In the genomic region with DNA sequence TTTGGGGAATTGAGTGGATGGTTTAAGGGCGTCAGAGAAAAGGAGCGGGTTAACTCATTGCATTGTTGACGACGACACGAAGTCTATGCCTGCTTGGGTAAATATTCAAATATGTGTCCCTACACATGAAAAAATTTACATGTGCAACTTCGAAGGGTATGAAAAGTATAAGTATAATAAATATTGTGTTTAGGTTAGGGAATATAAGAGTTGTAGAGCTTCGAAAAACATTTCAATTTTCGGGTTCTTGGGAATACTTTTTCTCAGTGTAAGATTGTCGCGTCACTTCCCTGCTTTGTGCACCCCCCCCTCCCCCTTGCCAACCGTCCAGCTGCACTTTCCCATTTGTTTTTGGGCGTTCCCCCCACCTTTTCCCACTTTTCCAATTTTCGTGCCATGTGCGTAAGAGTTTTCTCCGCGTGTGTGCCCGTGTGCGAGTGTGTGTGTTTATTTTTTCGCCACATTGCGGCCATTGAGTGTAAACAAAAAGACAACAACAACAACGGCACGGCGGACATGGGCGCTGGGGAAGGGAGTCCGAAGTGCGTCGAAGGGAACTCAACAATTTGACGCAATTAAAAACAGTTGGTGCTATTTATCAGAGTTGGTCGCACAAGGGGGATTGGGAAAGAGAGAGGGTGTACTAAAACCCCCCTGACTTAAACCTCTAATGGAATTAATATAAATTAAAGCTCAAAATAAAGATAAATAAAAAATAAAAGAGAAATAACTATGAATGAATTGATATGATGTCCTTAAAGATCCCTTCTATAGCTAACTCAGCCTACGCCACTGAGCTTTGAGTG, we compare ENCODE assay signal across 1 fruit fly cellular context.
TF ChIP-seq lines count a peak whose summit lies in the region.

No protein-coding gene starts in this region.

TF ChIP-seq in whole organism, embryonic, 481 proteins besides CTCF, POLR2A, EP300 and RAD21 (continued from another document and continues in another):
- no peak for TF ChIP-seq ems (GFP tag; optimal IDR thresholded peaks at IDR 0.05; lab: Kevin White, UChicago)
- TF ChIP-seq CG11504 (tag; optimal IDR thresholded peaks at IDR 0.05; lab: Kevin White, UChicago): peak; percentile 56
- peak; percentile 1 for TF ChIP-seq CG16863 (GFP tag; optimal IDR thresholded peaks at IDR 0.05; lab: Kevin White, UChicago)
- 0 out of 3 replicates have a peak, but pooled peaks have one; percentile 9 for TF ChIP-seq so (GFP tag; IDR thresholded peaks at IDR 0.05; lab: Robert Waterston, UW)
- peak; percentile 31 for TF ChIP-seq cg (GFP tag; optimal IDR thresholded peaks at IDR 0.05; lab: Kevin White, UChicago)
- no peak for TF ChIP-seq da (GFP tag; optimal IDR thresholded peaks at IDR 0.05; lab: Kevin White, UChicago)
- TF ChIP-seq Nf-YA (GFP tag; IDR thresholded peaks at IDR 0.05; lab: Robert Waterston, UW): no peak
- peak; percentile 43 for TF ChIP-seq CG9817 (tag; optimal IDR thresholded peaks at IDR 0.05; lab: Kevin White, UChicago)
- no peak for TF ChIP-seq CG18476 (GFP tag; optimal IDR thresholded peaks at IDR 0.05; lab: Kevin White, UChicago)
- no peak for TF ChIP-seq CG7271 (tag; optimal IDR thresholded peaks at IDR 0.05; lab: Kevin White, UChicago)
- TF ChIP-seq CG12104 (GFP tag; optimal IDR thresholded peaks at IDR 0.05; lab: Kevin White, UChicago): peak; percentile 17
- TF ChIP-seq TFAM (GFP tag; optimal IDR thresholded peaks at IDR 0.05; lab: Kevin White, UChicago): no peak
- 0 out of 2 replicates have a peak, but pooled peaks have one; percentile 49 for TF ChIP-seq sens-2 (GFP tag; IDR thresholded peaks at IDR 0.05; lab: Robert Waterston, UW)
- no peak for TF ChIP-seq CG17186 (GFP tag; optimal IDR thresholded peaks at IDR 0.05; lab: Kevin White, UChicago)
- TF ChIP-seq jigr1 (GFP tag; IDR thresholded peaks at IDR 0.05; lab: Robert Waterston, UW): no peak
- no peak for TF ChIP-seq CG10431 (GFP tag; optimal IDR thresholded peaks at IDR 0.05; lab: Kevin White, UChicago)
- TF ChIP-seq PHDP (tag; optimal IDR thresholded peaks at IDR 0.05; lab: Kevin White, UChicago): peak; percentile 44
- no peak for TF ChIP-seq sc (optimal IDR thresholded peaks at IDR 0.05; lab: Kevin White, UChicago)
- no peak for TF ChIP-seq sc (GFP tag; optimal IDR thresholded peaks at IDR 0.05; lab: Kevin White, UChicago)
- no peak for TF ChIP-seq knrl (GFP tag; IDR thresholded peaks at IDR 0.05; lab: Robert Waterston, UW; ENCODE audit: partially characterized antibody)
- TF ChIP-seq gce (GFP tag; IDR thresholded peaks at IDR 0.05; lab: Robert Waterston, UW): no peak
- TF ChIP-seq ro (GFP tag; IDR thresholded peaks at IDR 0.05; lab: Robert Waterston, UW): no peak
- TF ChIP-seq Dll (GFP tag; IDR thresholded peaks at IDR 0.05; lab: Robert Waterston, UW; ENCODE audit: partially characterized antibody): no peak
- peak; percentile 76 for TF ChIP-seq zfh1 (GFP tag; IDR thresholded peaks at IDR 0.05; lab: Robert Waterston, UW)
- peak; percentile 26 for TF ChIP-seq Kr (GFP tag; optimal IDR thresholded peaks at IDR 0.05; lab: Kevin White, UChicago)
- TF ChIP-seq Myb (GFP tag; optimal IDR thresholded peaks at IDR 0.05; lab: Kevin White, UChicago): no peak
- TF ChIP-seq CG14050 (GFP tag; IDR thresholded peaks at IDR 0.05; lab: Robert Waterston, UW): no peak
- no peak for TF ChIP-seq CG10565 (GFP tag; optimal IDR thresholded peaks at IDR 0.05; lab: Kevin White, UChicago)
- no peak for TF ChIP-seq CHES-1-like (GFP tag; optimal IDR thresholded peaks at IDR 0.05; lab: Kevin White, UChicago)
- peak; percentile 33 for TF ChIP-seq CG1233 (GFP tag; optimal IDR thresholded peaks at IDR 0.05; lab: Kevin White, UChicago)
- no peak for TF ChIP-seq dm (GFP tag; optimal IDR thresholded peaks at IDR 0.05; lab: Kevin White, UChicago)
- TF ChIP-seq vvl (GFP tag; IDR thresholded peaks at IDR 0.05; lab: Robert Waterston, UW): peak; percentile 55
- TF ChIP-seq CG13424 (tag; optimal IDR thresholded peaks at IDR 0.05; lab: Kevin White, UChicago): peak; percentile 60
- no peak for TF ChIP-seq pb (GFP tag; optimal IDR thresholded peaks at IDR 0.05; lab: Kevin White, UChicago)
- peak; percentile 10 for TF ChIP-seq Meics (GFP tag; optimal IDR thresholded peaks at IDR 0.05; lab: Kevin White, UChicago)
- no peak for TF ChIP-seq CG34376 (GFP tag; optimal IDR thresholded peaks at IDR 0.05; lab: Kevin White, UChicago)
- no peak for TF ChIP-seq Dp (GFP tag; optimal IDR thresholded peaks at IDR 0.05; lab: Kevin White, UChicago)
- peak; percentile 9 for TF ChIP-seq pros (GFP tag; optimal IDR thresholded peaks at IDR 0.05; lab: Kevin White, UChicago)
- no peak; the same call in 2 of the 3 replicates for TF ChIP-seq CG11695 (GFP tag; IDR thresholded peaks at IDR 0.05; lab: Robert Waterston, UW)
- TF ChIP-seq bab2 (GFP tag; optimal IDR thresholded peaks at IDR 0.05; lab: Kevin White, UChicago): peak; percentile 4
- no peak for TF ChIP-seq pita (GFP tag; optimal IDR thresholded peaks at IDR 0.05; lab: Kevin White, UChicago)
- no peak for TF ChIP-seq gsb (GFP tag; IDR thresholded peaks at IDR 0.05; lab: Robert Waterston, UW)
- TF ChIP-seq Drgx (GFP tag; IDR thresholded peaks at IDR 0.05; lab: Robert Waterston, UW): no peak
- no peak for TF ChIP-seq luna (GFP tag; optimal IDR thresholded peaks at IDR 0.05; lab: Kevin White, UChicago)
- TF ChIP-seq jumu (GFP tag; optimal IDR thresholded peaks at IDR 0.05; lab: Kevin White, UChicago): no peak
- TF ChIP-seq ci (GFP tag; IDR thresholded peaks at IDR 0.05; lab: Robert Waterston, UW): peak; percentile 76
- TF ChIP-seq Ets65A (GFP tag; lab: Kevin White, UChicago): peak; percentile 59
- TF ChIP-seq sisA (GFP tag; IDR thresholded peaks at IDR 0.05; lab: Robert Waterston, UW): peak; percentile 42; the same call in 1 of the 2 replicates
- TF ChIP-seq jing (GFP tag; optimal IDR thresholded peaks at IDR 0.05; lab: Kevin White, UChicago): no peak
- TF ChIP-seq unc-4 (GFP tag; IDR thresholded peaks at IDR 0.05; lab: Robert Waterston, UW; ENCODE audit: partially characterized antibody): no peak
- TF ChIP-seq CG12659 (GFP tag; optimal IDR thresholded peaks at IDR 0.05; lab: Kevin White, UChicago): peak; percentile 52
- no peak for TF ChIP-seq Hmx (GFP tag; optimal IDR thresholded peaks at IDR 0.05; lab: Kevin White, UChicago)
- peak; percentile 23 for TF ChIP-seq fd96Cb (tag; optimal IDR thresholded peaks at IDR 0.05; lab: Kevin White, UChicago)
- TF ChIP-seq CG9876 (GFP tag; optimal IDR thresholded peaks at IDR 0.05; lab: Kevin White, UChicago): no peak
- peak; percentile 29 for TF ChIP-seq lab (GFP tag; optimal IDR thresholded peaks at IDR 0.05; lab: Kevin White, UChicago)
- TF ChIP-seq yki (optimal IDR thresholded peaks at IDR 0.05; lab: Kevin White, UChicago): no peak
- TF ChIP-seq CG17568 (GFP tag; optimal IDR thresholded peaks at IDR 0.05; lab: Kevin White, UChicago): no peak
- peak; percentile 69 for TF ChIP-seq CG8924 (tag; optimal IDR thresholded peaks at IDR 0.05; lab: Kevin White, UChicago)
- TF ChIP-seq repo (GFP tag; optimal IDR thresholded peaks at IDR 0.05; lab: Kevin White, UChicago): no peak
- peak; percentile 6; the same call in 1 of the 2 replicates for TF ChIP-seq CG7372 (GFP tag; IDR thresholded peaks at IDR 0.05; lab: Robert Waterston, UW)
- TF ChIP-seq ap (GFP tag; IDR thresholded peaks at IDR 0.05; lab: Robert Waterston, UW): no peak
- no peak for TF ChIP-seq CG13894 (tag; optimal IDR thresholded peaks at IDR 0.05; lab: Kevin White, UChicago)
- TF ChIP-seq crc (GFP tag; optimal IDR thresholded peaks at IDR 0.05; lab: Kevin White, UChicago): no peak
- TF ChIP-seq usp (GFP tag; optimal IDR thresholded peaks at IDR 0.05; lab: Kevin White, UChicago): no peak
- TF ChIP-seq HLH3B (GFP tag; IDR thresholded peaks at IDR 0.05; lab: Robert Waterston, UW): peak; percentile 38
- TF ChIP-seq CG9609 (GFP tag; optimal IDR thresholded peaks at IDR 0.05; lab: Kevin White, UChicago): no peak
- TF ChIP-seq Lim3 (GFP tag; IDR thresholded peaks at IDR 0.05; lab: Robert Waterston, UW): 0 out of 2 replicates have a peak, but pooled peaks have one; percentile 5
- peak; percentile 16 for TF ChIP-seq CG6813 (GFP tag; optimal IDR thresholded peaks at IDR 0.05; lab: Kevin White, UChicago)
- peak; percentile 35 for TF ChIP-seq D19A (tag; optimal IDR thresholded peaks at IDR 0.05; lab: Kevin White, UChicago)
- no peak for TF ChIP-seq fu2 (GFP tag; optimal IDR thresholded peaks at IDR 0.05; lab: Kevin White, UChicago)
- TF ChIP-seq CG3163 (GFP tag; optimal IDR thresholded peaks at IDR 0.05; lab: Kevin White, UChicago): no peak
- TF ChIP-seq CG7745 (tag; optimal IDR thresholded peaks at IDR 0.05; lab: Kevin White, UChicago): no peak
- TF ChIP-seq CG7839 (tag; optimal IDR thresholded peaks at IDR 0.05; lab: Kevin White, UChicago): peak; percentile 59
- TF ChIP-seq insv (GFP tag; optimal IDR thresholded peaks at IDR 0.05; lab: Kevin White, UChicago): no peak
- TF ChIP-seq CG10979 (tag; optimal IDR thresholded peaks at IDR 0.05; lab: Kevin White, UChicago): peak; percentile 36
- TF ChIP-seq corto (GFP tag; optimal IDR thresholded peaks at IDR 0.05; lab: Kevin White, UChicago): no peak
- TF ChIP-seq amos (GFP tag; IDR thresholded peaks at IDR 0.05; lab: Robert Waterston, UW; ENCODE audit: partially characterized antibody): no peak
- peak; percentile 42 for TF ChIP-seq CG4424 (GFP tag; optimal IDR thresholded peaks at IDR 0.05; lab: Kevin White, UChicago)
- no peak for TF ChIP-seq Side (GFP tag; optimal IDR thresholded peaks at IDR 0.05; lab: Kevin White, UChicago)
- TF ChIP-seq Elba2 (GFP tag; optimal IDR thresholded peaks at IDR 0.05; lab: Kevin White, UChicago): no peak
- TF ChIP-seq odd (GFP tag; optimal IDR thresholded peaks at IDR 0.05; lab: Kevin White, UChicago): peak; percentile 1
- peak; percentile 62 for TF ChIP-seq row (GFP tag; IDR thresholded peaks at IDR 0.05; lab: Robert Waterston, UW)
- TF ChIP-seq onecut (GFP tag; IDR thresholded peaks at IDR 0.05; lab: Robert Waterston, UW): no peak; the same call in 1 of the 2 replicates
- TF ChIP-seq Usf (GFP tag; optimal IDR thresholded peaks at IDR 0.05; lab: Kevin White, UChicago): no peak
- TF ChIP-seq CG1529 (GFP tag; optimal IDR thresholded peaks at IDR 0.05; lab: Kevin White, UChicago): peak; percentile 13
- TF ChIP-seq Opbp (GFP tag; IDR thresholded peaks at IDR 0.05; lab: Robert Waterston, UW; ENCODE audit: partially characterized antibody): no peak
- no peak for TF ChIP-seq Adf1 (GFP tag; IDR thresholded peaks at IDR 0.05; lab: Robert Waterston, UW)
- TF ChIP-seq Nf-YB (GFP tag; optimal IDR thresholded peaks at IDR 0.05; lab: Kevin White, UChicago): no peak
- TF ChIP-seq dysf (GFP tag; IDR thresholded peaks at IDR 0.05; lab: Robert Waterston, UW): peak; percentile 57
- no peak for TF ChIP-seq CG6175 (GFP tag; IDR thresholded peaks at IDR 0.05; lab: Robert Waterston, UW)
- TF ChIP-seq Awh (GFP tag; IDR thresholded peaks at IDR 0.05; lab: Robert Waterston, UW): 0 out of 2 replicates have a peak, but pooled peaks have one; percentile 11
- TF ChIP-seq CG1603 (tag; optimal IDR thresholded peaks at IDR 0.05; lab: Kevin White, UChicago): peak; percentile 46
- no peak for TF ChIP-seq CG1832 (GFP tag; optimal IDR thresholded peaks at IDR 0.05; lab: Kevin White, UChicago)
- TF ChIP-seq CG32772 (GFP tag; IDR thresholded peaks at IDR 0.05; lab: Robert Waterston, UW): peak; percentile 37
- no peak for TF ChIP-seq exex (tag; optimal IDR thresholded peaks at IDR 0.05; lab: Kevin White, UChicago)
- TF ChIP-seq Lpt (GFP tag; optimal IDR thresholded peaks at IDR 0.05; lab: Kevin White, UChicago): no peak
- no peak for TF ChIP-seq CG8944 (GFP tag; optimal IDR thresholded peaks at IDR 0.05; lab: Kevin White, UChicago)
- peak in 1 of 2 experiments; percentile 10 for TF ChIP-seq chif (GFP tag; optimal IDR thresholded peaks at IDR 0.05; lab: Kevin White, UChicago)
- peak; percentile 12; the same call in 1 of the 3 replicates for TF ChIP-seq CG7357 (GFP tag; IDR thresholded peaks at IDR 0.05; lab: Robert Waterston, UW)
- peak; percentile 70 for TF ChIP-seq CG31441 (GFP tag; IDR thresholded peaks at IDR 0.05; lab: Robert Waterston, UW)
- no peak for TF ChIP-seq gsb-n (tag; optimal IDR thresholded peaks at IDR 0.05; lab: Kevin White, UChicago)
- TF ChIP-seq CG3838 (GFP tag; optimal IDR thresholded peaks at IDR 0.05; lab: Kevin White, UChicago): no peak
- TF ChIP-seq tgo (GFP tag; IDR thresholded peaks at IDR 0.05; lab: Robert Waterston, UW): peak; percentile 38
- TF ChIP-seq MTF-1 (GFP tag; optimal IDR thresholded peaks at IDR 0.05; lab: Kevin White, UChicago; ENCODE audit: borderline replicate concordance): no peak
- TF ChIP-seq dmrt11E (tag; optimal IDR thresholded peaks at IDR 0.05; lab: Kevin White, UChicago): peak; percentile 60
- peak; percentile 29; the same call in 1 of the 2 replicates for TF ChIP-seq CG11085 (GFP tag; IDR thresholded peaks at IDR 0.05; lab: Robert Waterston, UW)
- peak; percentile 57 for TF ChIP-seq Hand (GFP tag; optimal IDR thresholded peaks at IDR 0.05; lab: Kevin White, UChicago)
- no peak for TF ChIP-seq YL-1 (GFP tag; optimal IDR thresholded peaks at IDR 0.05; lab: Kevin White, UChicago)
- no peak for TF ChIP-seq ase (GFP tag; IDR thresholded peaks at IDR 0.05; lab: Robert Waterston, UW)
- TF ChIP-seq CG31224 (GFP tag; IDR thresholded peaks at IDR 0.05; lab: Robert Waterston, UW): no peak
- no peak for TF ChIP-seq bigmax (GFP tag; optimal IDR thresholded peaks at IDR 0.05; lab: Kevin White, UChicago)
- no peak for TF ChIP-seq Mad (GFP tag; optimal IDR thresholded peaks at IDR 0.05; lab: Kevin White, UChicago)
- peak; percentile 72 for TF ChIP-seq CG18262 (tag; optimal IDR thresholded peaks at IDR 0.05; lab: Kevin White, UChicago)
- 0 out of 2 replicates have a peak, but pooled peaks have one; percentile 6 for TF ChIP-seq Taf1 (GFP tag; IDR thresholded peaks at IDR 0.05; lab: Robert Waterston, UW)
- peak; percentile 17 for TF ChIP-seq D19B (GFP tag; optimal IDR thresholded peaks at IDR 0.05; lab: Kevin White, UChicago)
- TF ChIP-seq grau (tag; optimal IDR thresholded peaks at IDR 0.05; lab: Kevin White, UChicago): peak; percentile 45
- peak; percentile 3 for TF ChIP-seq CG12769 (tag; optimal IDR thresholded peaks at IDR 0.05; lab: Kevin White, UChicago)
- peak; percentile 8; the same call in 1 of the 2 replicates for TF ChIP-seq CG10366 (GFP tag; IDR thresholded peaks at IDR 0.05; lab: Robert Waterston, UW)
- peak; percentile 49 for TF ChIP-seq E2f1 (GFP tag; IDR thresholded peaks at IDR 0.05; lab: Robert Waterston, UW)
- no peak for TF ChIP-seq CG6765 (GFP tag; optimal IDR thresholded peaks at IDR 0.05; lab: Kevin White, UChicago)
- no peak for TF ChIP-seq Doc2 (GFP tag; IDR thresholded peaks at IDR 0.05; lab: Robert Waterston, UW)
- no peak for TF ChIP-seq CG6254 (GFP tag; optimal IDR thresholded peaks at IDR 0.05; lab: Kevin White, UChicago)
- TF ChIP-seq CG2875 (GFP tag; optimal IDR thresholded peaks at IDR 0.05; lab: Kevin White, UChicago): no peak
- no peak for TF ChIP-seq en (GFP tag; optimal IDR thresholded peaks at IDR 0.05; lab: Kevin White, UChicago)
